Fruit fly (Drosophila melanogaster) whole organism, adult: Measurements from ENCODE around the gene Alp9.

ENCODE experiments used
- CG11617 ChIP-seq: fragments of 200-800 bp; sonication (Bioruptor generic); optimal IDR thresholded peaks from 2 replicates; lab custom pipeline; 2017; ENCODE audit warnings: mild to moderate bottlenecking, missing biosample characterization, missing genetic modification reagents, missing genetic modification characterization
- CG12768 ChIP-seq: fragments of 200-800 bp; sonication (Bioruptor generic); optimal IDR thresholded peaks from 2 replicates; lab custom pipeline; 2017; ENCODE audit warnings: missing biosample characterization, missing genetic modification characterization, mild to moderate bottlenecking, moderate library complexity, missing genetic modification reagents
- CG14711 ChIP-seq: fragments of 200-800 bp; sonication (Bioruptor generic); optimal IDR thresholded peaks from 2 replicates; lab custom pipeline; 2018; ENCODE audit warnings: missing biosample characterization, mild to moderate bottlenecking, missing genetic modification characterization, moderate library complexity
- CG1620 ChIP-seq: fragments of 200-800 bp; sonication (Bioruptor generic); optimal IDR thresholded peaks from 2 replicates; lab custom pipeline; 2016; ENCODE audit warnings: missing biosample characterization, missing genetic modification characterization
- CG33017 ChIP-seq: fragments of 200-800 bp; sonication (Bioruptor generic); optimal IDR thresholded peaks from 2 replicates; lab custom pipeline; 2018; ENCODE audit warnings: missing biosample characterization, mild to moderate bottlenecking, missing genetic modification characterization, moderate library complexity
- CG5204 ChIP-seq: fragments of 200-800 bp; sonication (Bioruptor generic); optimal IDR thresholded peaks from 2 replicates; lab custom pipeline; 2016; ENCODE audit warnings: missing biosample characterization, missing genetic modification characterization
- CG7045 ChIP-seq: fragments of 200-800 bp; sonication (Bioruptor generic); optimal IDR thresholded peaks from 2 replicates; lab custom pipeline; 2017; ENCODE audit warnings: missing biosample characterization, mild to moderate bottlenecking, missing genetic modification characterization
- CG7101 ChIP-seq: fragments of 200-800 bp; sonication (Bioruptor generic); optimal IDR thresholded peaks from 2 replicates; lab custom pipeline; 2018; ENCODE audit warnings: missing biosample characterization, mild to moderate bottlenecking, missing genetic modification characterization, moderate library complexity
- Clk ChIP-seq: fragments of 200-800 bp; sonication (Bioruptor generic); optimal IDR thresholded peaks from 2 replicates; lab custom pipeline; 2017; ENCODE audit warnings: missing biosample characterization, missing genetic modification characterization
- Crg-1 ChIP-seq: fragments of 200-800 bp; sonication (Bioruptor generic); optimal IDR thresholded peaks from 2 replicates; lab custom pipeline; 2016; ENCODE audit warnings: missing biosample characterization, missing genetic modification characterization
- Hr96 ChIP-seq: fragments of 200-800 bp; sonication (Bioruptor generic); optimal IDR thresholded peaks from 2 replicates; lab custom pipeline; 2016; ENCODE audit warnings: missing biosample characterization, missing genetic modification characterization
- Mnt ChIP-seq: fragments of 200-800 bp; sonication (Bioruptor generic); optimal IDR thresholded peaks from 2 replicates; lab custom pipeline; 2016; ENCODE audit warnings: missing biosample characterization, mild to moderate bottlenecking, missing genetic modification characterization
- bab1 ChIP-seq: fragments of 200-800 bp; sonication (Bioruptor generic); optimal IDR thresholded peaks from 3 replicates; lab custom pipeline; 2019; ENCODE audit warnings: missing biosample characterization, mild to moderate bottlenecking, missing genetic modification characterization, moderate library complexity
- cic ChIP-seq: fragments of 200-800 bp; sonication (Bioruptor generic); optimal IDR thresholded peaks from 2 replicates; lab custom pipeline; 2017; ENCODE audit warnings: missing biosample characterization, mild to moderate bottlenecking, missing genetic modification characterization, moderate library complexity
- cnc ChIP-seq, 2 experiments: fragments of >200 bp; optimal IDR thresholded peaks; 2 replicates each; lab custom pipeline; 2017
- kay ChIP-seq: fragments of 200-800 bp; sonication (Bioruptor generic); peaks from one replicate; lab custom pipeline; 2016; ENCODE audit warnings: missing biosample characterization, missing genetic modification characterization, borderline replicate concordance
- ovo ChIP-seq: fragments of 200-800 bp; sonication (Bioruptor generic); optimal IDR thresholded peaks from 2 replicates; lab custom pipeline; 2016; ENCODE audit warnings: missing biosample characterization, missing genetic modification characterization
- pad ChIP-seq: fragments of 200-800 bp; sonication (Bioruptor generic); optimal IDR thresholded peaks from 3 replicates; lab custom pipeline; 2017; ENCODE audit warnings: missing biosample characterization, missing genetic modification characterization, mild to moderate bottlenecking, moderate library complexity, missing genetic modification reagents
- tj ChIP-seq: fragments of 200-800 bp; sonication (Bioruptor generic); optimal IDR thresholded peaks from 3 replicates; lab custom pipeline; 2017; ENCODE audit warnings: missing biosample characterization, mild to moderate bottlenecking, missing genetic modification characterization, moderate library complexity
- toe ChIP-seq: fragments of 200-800 bp; sonication (Bioruptor generic); optimal IDR thresholded peaks from 2 replicates; lab custom pipeline; 2016; ENCODE audit warnings: missing biosample characterization, missing genetic modification characterization

Alp9 gene

dm6 chr3L:5562584-5562983, 32.8 kb upstream of the Alp9 start:
- TF ChIP-seq CG7101 (tag; lab: Kevin White, UChicago) (no peak), tj (GFP tag; lab: Kevin White, UChicago) (no peak), cic (GFP tag; lab: Kevin White, UChicago) (no peak), CG1620 (GFP tag; lab: Kevin White, UChicago) (no peak), kay (GFP tag; lab: Kevin White, UChicago) (peak; percentile 32), cnc (optimal IDR thresholded peaks at IDR 0.05; lab: Kevin White, UChicago) (no peak)

dm6 chr3L:5563309-5564182, 31.8 kb upstream of the Alp9 start, which contains the start of the genes ScsbetaG and Sras:
Gene ScsbetaG, minus strand, starts transcription at chr3L:5563691.
Gene Sras, plus strand, starts transcription at chr3L:5563774.
- TF ChIP-seq CG12768, result no peak
- TF ChIP-seq ovo (GFP tag; lab: Kevin White, UChicago), result no peak
- TF ChIP-seq kay (GFP tag; lab: Kevin White, UChicago), result peak; percentile 25
- no peak for TF ChIP-seq toe (GFP tag; lab: Kevin White, UChicago)
- no peak for TF ChIP-seq CG14711 (tag; lab: Kevin White, UChicago)
- TF ChIP-seq tj (GFP tag; lab: Kevin White, UChicago), result peak; percentile 8
- peak; percentile 74 for TF ChIP-seq bab1 (GFP tag; lab: Kevin White, UChicago)
- no peak for TF ChIP-seq Crg-1 (GFP tag; lab: Kevin White, UChicago)

dm6 chr3L:5565051-5565688, 30.2 kb upstream of the Alp9 start, which contains the start of gene bc10:
Gene bc10, plus strand, starts transcription at chr3L:5565231.
- TF ChIP-seq tj (GFP tag; lab: Kevin White, UChicago) (no peak), CG7101 (tag; lab: Kevin White, UChicago) (no peak), CG7045 (GFP tag; lab: Kevin White, UChicago) (no peak), kay (GFP tag; lab: Kevin White, UChicago) (no peak), ovo (GFP tag; lab: Kevin White, UChicago) (no peak), Clk (GFP tag; lab: Kevin White, UChicago) (no peak), CG12768 (no peak), Hr96 (GFP tag; lab: Kevin White, UChicago) (no peak), CG5204 (no peak), CG14711 (tag; lab: Kevin White, UChicago) (no peak), CG1620 (GFP tag; lab: Kevin White, UChicago) (no peak), Crg-1 (GFP tag; lab: Kevin White, UChicago) (no peak), bab1 (GFP tag; lab: Kevin White, UChicago) (no peak), Mnt (GFP tag; lab: Kevin White, UChicago) (no peak), pad (no peak), toe (GFP tag; lab: Kevin White, UChicago) (no peak), cic (GFP tag; lab: Kevin White, UChicago) (no peak)

- TF ChIP-seq Clk (GFP tag; lab: Kevin White, UChicago) (no peak), Hr96 (GFP tag; lab: Kevin White, UChicago) (no peak), CG1620 (GFP tag; lab: Kevin White, UChicago) (no peak), CG5204 (no peak), CG7045 (GFP tag; lab: Kevin White, UChicago) (no peak), CG33017 (tag; lab: Kevin White, UChicago) (no peak), CG11617 (GFP tag; lab: Kevin White, UChicago) (no peak)
These were observed 27.0 kb upstream of the Alp9 start for dm6 chr3L:5568361-5568760.

- TF ChIP-seq bab1 (GFP tag; lab: Kevin White, UChicago), result peak; percentile 14
- no peak for TF ChIP-seq CG33017 (tag; lab: Kevin White, UChicago)
- no peak for TF ChIP-seq Crg-1 (GFP tag; lab: Kevin White, UChicago)
These were observed 25.6 kb upstream of the Alp9 start for dm6 chr3L:5569724-5570123.

dm6 chr3L:5571051-5571450, 24.3 kb upstream of the Alp9 start:
- no peak for TF ChIP-seq cic (GFP tag; lab: Kevin White, UChicago)
- TF ChIP-seq Hr96 (GFP tag; lab: Kevin White, UChicago), result no peak
- TF ChIP-seq CG5204, result no peak
- TF ChIP-seq CG12768, result no peak
- TF ChIP-seq bab1 (GFP tag; lab: Kevin White, UChicago), result no peak
- TF ChIP-seq tj (GFP tag; lab: Kevin White, UChicago), result no peak
- TF ChIP-seq cnc (optimal IDR thresholded peaks at IDR 0.05; lab: Kevin White, UChicago), result no peak
- TF ChIP-seq CG14711 (tag; lab: Kevin White, UChicago), result no peak
- TF ChIP-seq Mnt (GFP tag; lab: Kevin White, UChicago), result no peak
- no peak for TF ChIP-seq CG7045 (GFP tag; lab: Kevin White, UChicago)
